Fruit fly (Drosophila melanogaster) S2 (cell line): Measurements from ENCODE around the gene CG14551.

ENCODE experiments used
- CG8478 ChIP-seq: fragments of >200 bp; optimal IDR thresholded peaks from 2 replicates; lab custom pipeline; 2018
- CTCF ChIP-seq, 2 experiments: fragments of >200 bp; optimal IDR thresholded peaks; 2 replicates each; lab custom pipeline; 2018

dm6 chr3R:26021195-26021914 is 41.5 kb downstream of the CG14551 start:
- no peak for TF ChIP-seq CG8478
- TF ChIP-seq CTCF (optimal IDR thresholded peaks at IDR 0.05; lab: Kevin White, UChicago): no peak
